Worm (Caenorhabditis elegans) whole organism, L2 larva: ENCODE measurements around the gene F59B2.8.

Experiments
- blmp-1 ChIP-seq: sonication (generic microtip); optimal IDR thresholded peaks from 2 replicates; lab custom pipeline; 2017; ENCODE audit warnings: missing genetic modification characterization, mild to moderate bottlenecking, missing compliant biosample characterization, antibody characterized with exemption, moderate library complexity; ENCODE audit not compliant: insufficient read depth
- lin-13 ChIP-seq: fragments of 150-350 bp; optimal IDR thresholded peaks from 2 replicates; lab custom pipeline; 2014; ENCODE audit warnings: missing biosample characterization, missing genetic modification reagents, missing genetic modification characterization
- lin-39 ChIP-seq: fragments of 150-350 bp; optimal IDR thresholded peaks from 2 replicates; lab custom pipeline; 2014; ENCODE audit warnings: missing biosample characterization, missing genetic modification reagents, missing genetic modification characterization
- nhr-11 ChIP-seq: fragments of 150-350 bp; optimal IDR thresholded peaks from 2 replicates; lab custom pipeline; 2014; ENCODE audit warnings: missing biosample characterization, missing genetic modification characterization
- nhr-6 ChIP-seq: fragments of 150-350 bp; optimal IDR thresholded peaks from 2 replicates; lab custom pipeline; 2014; ENCODE audit warnings: missing biosample characterization, missing genetic modification characterization
- nhr-77 ChIP-seq: fragments of 150-350 bp; optimal IDR thresholded peaks from 2 replicates; lab custom pipeline; 2014; ENCODE audit warnings: missing biosample characterization, missing genetic modification characterization
- unc-62 ChIP-seq: fragments of 150-350 bp; optimal IDR thresholded peaks from 2 replicates; lab custom pipeline; 2014; ENCODE audit warnings: missing biosample characterization, missing genetic modification reagents, missing genetic modification characterization
- zag-1 ChIP-seq: fragments of 150-350 bp; optimal IDR thresholded peaks from 2 replicates; lab custom pipeline; 2014; ENCODE audit warnings: missing biosample characterization, missing genetic modification characterization
- ztf-1 ChIP-seq: fragments of 200-800 bp; sonication (Bioruptor generic); conservative IDR thresholded peaks from 2 replicates; pipeline ENCODE4 v1.3.6; 2022; ENCODE audit warnings: missing genetic modification characterization, missing compliant biosample characterization

- TF ChIP-seq blmp-1 (tag; lab: Kevin White, UChicago) (peak; percentile 90), lin-39 (tag; lab: Kevin White, UChicago) (no peak), unc-62 (GFP tag; lab: Kevin White, UChicago) (peak; percentile 73), lin-13 (GFP tag; lab: Kevin White, UChicago) (peak; percentile 84), nhr-11 (tag; lab: Kevin White, UChicago) (no peak), nhr-6 (tag; lab: Kevin White, UChicago) (peak; percentile 75), nhr-77 (tag; lab: Kevin White, UChicago) (no peak), zag-1 (tag; lab: Kevin White, UChicago) (peak; percentile 37), ztf-1 (GFP tag; lab: Robert Waterston, UW) (peak; percentile 97)
Measured at ce11 chrIII:9053740-9054252, 43.8 kb upstream of the F59B2.8 start, which contains the start of gene R107.5.
